Fruit fly (Drosophila melanogaster) whole organism, embryonic: Measurements from ENCODE around the gene CG13314.

Source experiments
- ATbp ChIP-seq: fragments of 200-800 bp; sonication (Bioruptor generic); optimal IDR thresholded peaks from 2 replicates; lab custom pipeline; 2017; ENCODE audit warnings: missing biosample characterization, mild to moderate bottlenecking, missing genetic modification characterization, missing genetic modification reagents
- Ada2b ChIP-seq: fragments of 200-800 bp; sonication (Bioruptor generic); IDR thresholded peaks from 2 replicates; pipeline ENCODE4 v1.3.6; 2022; ENCODE audit warnings: missing biosample characterization, missing genetic modification characterization
- CG10147 ChIP-seq: fragments of 200-800 bp; sonication (Bioruptor generic); optimal IDR thresholded peaks from 2 replicates; lab custom pipeline; 2019; ENCODE audit warnings: missing biosample characterization, mild to moderate bottlenecking, missing genetic modification characterization, moderate library complexity
- CG10209 ChIP-seq: fragments of 200-800 bp; sonication (Bioruptor generic); optimal IDR thresholded peaks from 3 replicates; lab custom pipeline; 2017; ENCODE audit warnings: missing biosample characterization, mild to moderate bottlenecking, missing genetic modification characterization, missing genetic modification reagents
- CG10462 ChIP-seq: fragments of 200-800 bp; sonication (Bioruptor generic); optimal IDR thresholded peaks from 2 replicates; lab custom pipeline; 2016; ENCODE audit warnings: missing biosample characterization, missing genetic modification characterization
- CG10979 ChIP-seq: fragments of 200-800 bp; sonication (Bioruptor generic); optimal IDR thresholded peaks from 2 replicates; lab custom pipeline; 2018; ENCODE audit warnings: missing biosample characterization, mild to moderate bottlenecking, missing genetic modification characterization, moderate library complexity
- CG11247 ChIP-seq: fragments of 200-800 bp; sonication (Bioruptor generic); IDR thresholded peaks from 2 replicates; pipeline ENCODE4 v1.3.6; 2022; ENCODE audit warnings: missing biosample characterization, missing genetic modification characterization
- CG11504 ChIP-seq: fragments of 200-800 bp; sonication (Bioruptor generic); optimal IDR thresholded peaks from 3 replicates; lab custom pipeline; 2019; ENCODE audit warnings: missing biosample characterization, mild to moderate bottlenecking, missing genetic modification characterization, moderate library complexity
- CG11695 ChIP-seq: fragments of 200-800 bp; sonication (Bioruptor generic); IDR thresholded peaks from 3 replicates; pipeline ENCODE4 v1.3.6; 2022; ENCODE audit warnings: missing biosample characterization, missing genetic modification characterization
- CG12299 ChIP-seq: fragments of 200-800 bp; sonication (Bioruptor generic); optimal IDR thresholded peaks from 2 replicates; lab custom pipeline; 2018; ENCODE audit warnings: missing biosample characterization, mild to moderate bottlenecking, missing genetic modification characterization
- CG14710 ChIP-seq: fragments of 200-800 bp; sonication (Bioruptor generic); optimal IDR thresholded peaks from 3 replicates; lab custom pipeline; 2019; ENCODE audit warnings: missing biosample characterization, mild to moderate bottlenecking, missing genetic modification characterization, moderate library complexity
- CG1529 ChIP-seq: fragments of 200-800 bp; sonication (Bioruptor generic); optimal IDR thresholded peaks from 3 replicates; lab custom pipeline; 2018; ENCODE audit warnings: missing biosample characterization, missing genetic modification characterization
- CG17829 ChIP-seq: fragments of 200-800 bp; optimal IDR thresholded peaks from 2 replicates; lab custom pipeline; 2019; ENCODE audit warnings: missing biosample characterization, mild to moderate bottlenecking, missing genetic modification characterization, moderate library complexity
- CG30020 ChIP-seq: fragments of 200-800 bp; optimal IDR thresholded peaks from 2 replicates; lab custom pipeline; 2019; ENCODE audit warnings: missing biosample characterization, mild to moderate bottlenecking, missing genetic modification characterization, moderate library complexity
- CG30403 ChIP-seq: fragments of 200-800 bp; sonication (Bioruptor generic); optimal IDR thresholded peaks from 3 replicates; lab custom pipeline; 2016; ENCODE audit warnings: missing biosample characterization, missing genetic modification characterization
- CG31388 ChIP-seq: fragments of 200-800 bp; sonication (Bioruptor generic); optimal IDR thresholded peaks from 2 replicates; lab custom pipeline; 2016; ENCODE audit warnings: missing biosample characterization, missing genetic modification characterization
- CG32772 ChIP-seq: fragments of 200-800 bp; sonication (Bioruptor generic); IDR thresholded peaks from 2 replicates; pipeline ENCODE4 v1.3.6; 2022; ENCODE audit warnings: missing biosample characterization, missing genetic modification characterization
- CG34224 ChIP-seq: fragments of 200-800 bp; sonication (Bioruptor generic); IDR thresholded peaks from 3 replicates; pipeline ENCODE4 v1.3.6; 2022; ENCODE audit warnings: missing biosample characterization, missing genetic modification characterization; ENCODE audit not compliant: partially characterized antibody
- CG34376 ChIP-seq: fragments of 200-800 bp; sonication (Bioruptor generic); optimal IDR thresholded peaks from 2 replicates; lab custom pipeline; 2018; ENCODE audit warnings: missing biosample characterization, mild to moderate bottlenecking, missing genetic modification characterization
- CG4424 ChIP-seq: fragments of 200-800 bp; sonication (Bioruptor generic); optimal IDR thresholded peaks from 3 replicates; lab custom pipeline; 2016; ENCODE audit warnings: missing biosample characterization, missing genetic modification characterization
- CG4730 ChIP-seq: fragments of 200-800 bp; sonication (Bioruptor generic); IDR thresholded peaks from 2 replicates; pipeline ENCODE4 v1.3.6; 2022; ENCODE audit warnings: missing biosample characterization, missing genetic modification characterization
- CG7928 ChIP-seq: fragments of 200-800 bp; sonication (Bioruptor generic); optimal IDR thresholded peaks from 2 replicates; lab custom pipeline; 2017; ENCODE audit warnings: missing biosample characterization, mild to moderate bottlenecking, missing genetic modification characterization
- CG8359 ChIP-seq: fragments of 200-800 bp; sonication (Bioruptor generic); optimal IDR thresholded peaks from 2 replicates; lab custom pipeline; 2017; ENCODE audit warnings: missing biosample characterization, mild to moderate bottlenecking, missing genetic modification characterization, borderline replicate concordance
- CG9437 ChIP-seq: fragments of 200-800 bp; sonication (Bioruptor generic); optimal IDR thresholded peaks from 2 replicates; lab custom pipeline; 2018; ENCODE audit warnings: missing biosample characterization, mild to moderate bottlenecking, missing genetic modification characterization
- CG9817 ChIP-seq: fragments of 200-800 bp; sonication (Bioruptor generic); optimal IDR thresholded peaks from 2 replicates; lab custom pipeline; 2018; ENCODE audit warnings: missing biosample characterization, mild to moderate bottlenecking, missing genetic modification characterization, moderate library complexity
- Dek ChIP-seq: fragments of 200-800 bp; sonication (Bioruptor generic); optimal IDR thresholded peaks from 3 replicates; lab custom pipeline; 2019; ENCODE audit warnings: missing biosample characterization, mild to moderate bottlenecking, missing genetic modification characterization, moderate library complexity
- Doc2 ChIP-seq: fragments of 200-800 bp; sonication (Bioruptor generic); IDR thresholded peaks from 2 replicates; pipeline ENCODE4 v1.3.6; 2022; ENCODE audit warnings: missing biosample characterization, missing genetic modification characterization
- HLH54F ChIP-seq: fragments of 200-800 bp; sonication (Bioruptor generic); optimal IDR thresholded peaks from 3 replicates; lab custom pipeline; 2016; ENCODE audit warnings: missing biosample characterization, missing genetic modification characterization
- Hmr ChIP-seq: fragments of 200-800 bp; sonication (Bioruptor generic); optimal IDR thresholded peaks from 3 replicates; lab custom pipeline; 2017; ENCODE audit warnings: mild to moderate bottlenecking, missing biosample characterization, missing genetic modification reagents, missing genetic modification characterization
- Hsf ChIP-seq: fragments of 200-800 bp; sonication (Bioruptor generic); optimal IDR thresholded peaks from 3 replicates; lab custom pipeline; 2016; ENCODE audit warnings: missing biosample characterization, missing genetic modification characterization
- Meics ChIP-seq: fragments of 200-800 bp; sonication (Bioruptor generic); optimal IDR thresholded peaks from 2 replicates; lab custom pipeline; 2017; ENCODE audit warnings: missing biosample characterization, mild to moderate bottlenecking, missing genetic modification characterization
- NFAT ChIP-seq: fragments of 200-800 bp; sonication (Bioruptor generic); IDR thresholded peaks from 2 replicates; pipeline ENCODE4 v1.3.6; 2022; ENCODE audit warnings: missing biosample characterization, missing genetic modification characterization
- Ptx1 ChIP-seq: fragments of 200-800 bp; sonication (Bioruptor generic); IDR thresholded peaks from 2 replicates; pipeline ENCODE4 v1.3.6; 2022; ENCODE audit warnings: missing biosample characterization, missing genetic modification characterization
- Vsx1 ChIP-seq: fragments of 200-800 bp; sonication (Bioruptor generic); optimal IDR thresholded peaks from 2 replicates; lab custom pipeline; 2017; ENCODE audit warnings: missing biosample characterization, mild to moderate bottlenecking, missing genetic modification characterization, missing genetic modification reagents
- Xrp1 ChIP-seq: fragments of 200-800 bp; sonication (Bioruptor generic); IDR thresholded peaks from 2 replicates; pipeline ENCODE4 v1.3.6; 2022; ENCODE audit warnings: missing biosample characterization, missing genetic modification characterization
- cad ChIP-seq: fragments of >200 bp; optimal IDR thresholded peaks from 2 replicates; lab custom pipeline; 2017; ENCODE audit warnings: missing biosample characterization, missing genetic modification characterization
- crp ChIP-seq, 2 experiments: fragments of 200-800 bp; sonication (Bioruptor generic); optimal IDR thresholded peaks; 2 replicates in 1 of 2; 3 replicates in 1 of 2; lab custom pipeline; 2017; ENCODE audit warnings: missing biosample characterization in 2 of 2, missing genetic modification characterization in 2 of 2, mild to moderate bottlenecking in 1 of 2, moderate library complexity in 1 of 2
- gcm ChIP-seq: fragments of 200-800 bp; sonication (Bioruptor generic); optimal IDR thresholded peaks from 2 replicates; lab custom pipeline; 2019; ENCODE audit warnings: missing biosample characterization, mild to moderate bottlenecking, missing genetic modification characterization, moderate library complexity
- gsb-n ChIP-seq: fragments of 200-800 bp; sonication (Bioruptor generic); optimal IDR thresholded peaks from 3 replicates; lab custom pipeline; 2018; ENCODE audit warnings: missing biosample characterization, mild to moderate bottlenecking, missing genetic modification characterization
- hkb ChIP-seq, 2 experiments: fragments of 200-800 bp in 1 of 2; fragments of >200 bp in 1 of 2; sonication (Bioruptor generic) in 1 of 2; IDR thresholded peaks in 1 of 2; optimal IDR thresholded peaks in 1 of 2; 2 replicates each; pipeline versions ENCODE4 v1.3.6 to Lab custom; 2017 to 2022; ENCODE audit warnings: missing biosample characterization in 1 of 2, missing genetic modification characterization in 1 of 2
- lab ChIP-seq: fragments of 200-800 bp; sonication (Bioruptor generic); optimal IDR thresholded peaks from 3 replicates; lab custom pipeline; 2017; ENCODE audit warnings: missing biosample characterization, missing genetic modification characterization, mild to moderate bottlenecking, moderate library complexity, missing genetic modification reagents
- nmo ChIP-seq: fragments of 200-800 bp; sonication (Bioruptor generic); optimal IDR thresholded peaks from 2 replicates; lab custom pipeline; 2018; ENCODE audit warnings: missing biosample characterization, mild to moderate bottlenecking, missing genetic modification characterization, moderate library complexity
- prd ChIP-seq, 3 experiments: fragments of >200 bp in 2 of 3; fragments of 200-800 bp in 1 of 3; sonication (Bioruptor generic) in 1 of 3; optimal IDR thresholded peaks in 2 of 3; IDR thresholded peaks in 1 of 3; 2 replicates in 2 of 3; 3 replicates in 1 of 3; pipeline versions ENCODE4 v1.3.6 to Lab custom; 2017 to 2022; ENCODE audit warnings: missing biosample characterization in 1 of 3, missing genetic modification characterization in 1 of 3
- rib ChIP-seq: fragments of 200-800 bp; sonication (Bioruptor generic); IDR thresholded peaks from 2 replicates; pipeline ENCODE4 v1.3.6; 2022; ENCODE audit warnings: missing biosample characterization, missing genetic modification characterization
- slbo ChIP-seq: fragments of 200-800 bp; sonication (Bioruptor generic); IDR thresholded peaks from 2 replicates; pipeline ENCODE4 v1.3.6; 2022; ENCODE audit warnings: missing biosample characterization, missing genetic modification characterization
- stc ChIP-seq: fragments of 200-800 bp; sonication (Bioruptor generic); IDR thresholded peaks from 2 replicates; pipeline ENCODE4 v1.3.6; 2022; ENCODE audit warnings: missing biosample characterization, missing genetic modification characterization
- ttk ChIP-seq: fragments of 200-800 bp; sonication (Bioruptor generic); IDR thresholded peaks from 2 replicates; pipeline ENCODE4 v2.1.2; 2022; ENCODE audit warnings: missing biosample characterization, missing genetic modification characterization
- wor ChIP-seq: fragments of 200-800 bp; sonication (Bioruptor generic); IDR thresholded peaks from 2 replicates; pipeline ENCODE4 v1.3.6; 2022; ENCODE audit warnings: missing biosample characterization, missing genetic modification characterization
- zf30C ChIP-seq: fragments of 200-800 bp; sonication (Bioruptor generic); optimal IDR thresholded peaks from 3 replicates; lab custom pipeline; 2018; ENCODE audit warnings: missing biosample characterization, mild to moderate bottlenecking, missing genetic modification characterization

The CG13314 gene

DNA sequence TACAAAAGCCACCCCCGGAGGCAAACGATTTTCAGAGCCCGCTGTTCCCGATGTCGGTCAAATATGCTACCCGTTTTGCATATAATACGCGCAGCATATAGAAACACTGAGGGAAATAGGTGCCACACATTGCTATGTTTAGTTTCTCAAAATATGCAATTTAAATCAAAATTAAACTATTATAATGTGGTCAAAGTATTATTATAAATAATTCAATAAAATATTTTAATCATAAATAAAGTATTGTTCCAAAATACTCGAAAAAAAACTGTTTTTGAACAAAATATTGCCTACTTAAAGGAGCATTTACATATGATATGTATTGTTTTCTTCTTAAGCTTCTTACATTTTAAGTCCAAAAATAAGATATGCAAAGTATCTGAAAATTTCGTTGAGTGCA lies 30.6 kb upstream of the CG13314 start (continued):
- TF ChIP-seq CG10979 (tag; lab: Kevin White, UChicago), result peak; percentile 71
- TF ChIP-seq crp (GFP tag; optimal IDR thresholded peaks at IDR 0.05; lab: Kevin White, UChicago), result no peak
- peak; percentile 15 for TF ChIP-seq CG1529 (GFP tag; lab: Kevin White, UChicago)
- no peak for TF ChIP-seq Doc2 (GFP tag; lab: Robert Waterston, UW)
- TF ChIP-seq CG14710 (tag; lab: Kevin White, UChicago), result peak; percentile 61
- TF ChIP-seq CG34376 (GFP tag; lab: Kevin White, UChicago), result no peak
- peak; percentile 53; the same call in 1 of the 2 replicates for TF ChIP-seq Ptx1 (GFP tag; lab: Robert Waterston, UW)
- TF ChIP-seq CG32772 (GFP tag; lab: Robert Waterston, UW), result 0 out of 2 replicates have a peak, but pooled peaks have one; percentile 26
- TF ChIP-seq Ada2b (GFP tag; lab: Robert Waterston, UW), result peak; percentile 29; the same call in 1 of the 2 replicates
- no peak for TF ChIP-seq CG10147 (GFP tag; lab: Kevin White, UChicago)
- TF ChIP-seq HLH54F (GFP tag; lab: Kevin White, UChicago), result no peak
- TF ChIP-seq rib (GFP tag; lab: Robert Waterston, UW), result no peak
- TF ChIP-seq CG8359, result peak; percentile 45
- TF ChIP-seq CG31388 (GFP tag; lab: Kevin White, UChicago), result no peak
- TF ChIP-seq slbo (GFP tag; lab: Robert Waterston, UW), result peak; percentile 43
- TF ChIP-seq CG12299 (tag; lab: Kevin White, UChicago), result peak; percentile 35
- peak; percentile 81 for TF ChIP-seq CG11504
- TF ChIP-seq CG9437 (GFP tag; lab: Kevin White, UChicago), result peak; percentile 62
- peak; percentile 36 for TF ChIP-seq CG4424 (GFP tag; lab: Kevin White, UChicago)
- no peak for TF ChIP-seq NFAT
- TF ChIP-seq CG7928 (GFP tag; lab: Kevin White, UChicago), result no peak
- peak; percentile 59; the same call in 2 of the 3 replicates for TF ChIP-seq CG11695 (GFP tag; lab: Robert Waterston, UW)
- no peak for TF ChIP-seq Dek (tag; lab: Kevin White, UChicago)
- TF ChIP-seq Hsf (GFP tag; lab: Kevin White, UChicago), result no peak
- TF ChIP-seq Vsx1 (GFP tag; lab: Kevin White, UChicago), result no peak
- peak; percentile 11 for TF ChIP-seq lab (GFP tag; lab: Kevin White, UChicago)
- no peak for TF ChIP-seq CG11247 (GFP tag; lab: Robert Waterston, UW)
- peak; percentile 13 for TF ChIP-seq zf30C (GFP tag; lab: Kevin White, UChicago)
- TF ChIP-seq CG4730, result no peak
- 0 out of 2 replicates have a peak, but pooled peaks have one; percentile 18 for TF ChIP-seq Xrp1 (GFP tag; lab: Robert Waterston, UW)
- TF ChIP-seq CG10462 (GFP tag; lab: Kevin White, UChicago), result peak; percentile 25
- peak; percentile 39 for TF ChIP-seq gcm
- peak; percentile 77 for TF ChIP-seq nmo
- no peak for TF ChIP-seq CG34224
- TF ChIP-seq CG30020 (tag; lab: Kevin White, UChicago), result peak; percentile 2
- TF ChIP-seq hkb (optimal IDR thresholded peaks at IDR 0.05; lab: Kevin White, UChicago), result no peak
- TF ChIP-seq hkb (GFP tag; IDR thresholded peaks at IDR 0.05; lab: Robert Waterston, UW), result peak; percentile 37; the same call in 1 of the 2 replicates
- 0 out of 2 replicates have a peak, but pooled peaks have one; percentile 23 for TF ChIP-seq ttk (GFP tag; lab: Robert Waterston, UW)
- TF ChIP-seq CG9817 (tag; lab: Kevin White, UChicago), result peak; percentile 7
- peak; percentile 64 for TF ChIP-seq Meics (GFP tag; lab: Kevin White, UChicago)
- no peak for TF ChIP-seq prd (optimal IDR thresholded peaks at IDR 0.05; lab: Kevin White, UChicago)
- peak; percentile 37; the same call in 1 of the 3 replicates for TF ChIP-seq prd (GFP tag; IDR thresholded peaks at IDR 0.05; lab: Robert Waterston, UW)
- peak; percentile 26 for TF ChIP-seq CG30403 (GFP tag; lab: Kevin White, UChicago)
- 0 out of 2 replicates have a peak, but pooled peaks have one; percentile 23 for TF ChIP-seq wor (GFP tag; lab: Robert Waterston, UW)
- TF ChIP-seq CG10209 (GFP tag; lab: Kevin White, UChicago), result peak; percentile 59
- TF ChIP-seq gsb-n, result peak; percentile 31
- peak; percentile 34 for TF ChIP-seq ATbp (GFP tag; lab: Kevin White, UChicago)
- TF ChIP-seq stc (GFP tag; lab: Robert Waterston, UW), result peak; percentile 41; the same call in 1 of the 2 replicates
- TF ChIP-seq cad (GFP tag; lab: Kevin White, UChicago), result no peak
- peak; percentile 56 for TF ChIP-seq Hmr
- TF ChIP-seq CG17829 (tag; lab: Kevin White, UChicago), result peak; percentile 69
